Fruit fly (Drosophila melanogaster) whole organism, embryonic: ENCODE measurements around the gene CG7564.

ENCODE experiments used
- CG10267 ChIP-seq: fragments of 200-800 bp; sonication (Bioruptor generic); optimal IDR thresholded peaks from 2 replicates; lab custom pipeline; 2018; ENCODE audit warnings: missing biosample characterization, mild to moderate bottlenecking, missing genetic modification characterization, moderate library complexity
- CG10543 ChIP-seq: fragments of 200-800 bp; sonication (Bioruptor generic); optimal IDR thresholded peaks from 3 replicates; lab custom pipeline; 2017; ENCODE audit warnings: missing biosample characterization, mild to moderate bottlenecking, missing genetic modification characterization, moderate library complexity
- CG10979 ChIP-seq: fragments of 200-800 bp; sonication (Bioruptor generic); optimal IDR thresholded peaks from 2 replicates; lab custom pipeline; 2018; ENCODE audit warnings: missing biosample characterization, mild to moderate bottlenecking, missing genetic modification characterization, moderate library complexity
- CG11093 ChIP-seq: fragments of 200-800 bp; sonication (Bioruptor generic); IDR thresholded peaks from 3 replicates; pipeline ENCODE4 v1.3.6; 2022; ENCODE audit warnings: missing biosample characterization, missing genetic modification characterization
- CG12659 ChIP-seq: fragments of 200-800 bp; sonication (Bioruptor generic); optimal IDR thresholded peaks from 3 replicates; lab custom pipeline; 2017; ENCODE audit warnings: mild to moderate bottlenecking, missing biosample characterization, missing genetic modification reagents, missing genetic modification characterization
- CG13775 ChIP-seq: fragments of 200-800 bp; sonication (Bioruptor generic); optimal IDR thresholded peaks from 3 replicates; lab custom pipeline; 2017; ENCODE audit warnings: missing biosample characterization, mild to moderate bottlenecking, missing genetic modification characterization
- CG14014 ChIP-seq: fragments of 200-800 bp; sonication (Bioruptor generic); IDR thresholded peaks from 2 replicates; pipeline ENCODE4 v1.3.6; 2022; ENCODE audit warnings: missing biosample characterization, missing genetic modification characterization
- CG14667 ChIP-seq: fragments of 200-800 bp; sonication (Bioruptor generic); IDR thresholded peaks from 2 replicates; pipeline ENCODE4 v1.3.6; 2022; ENCODE audit warnings: missing biosample characterization, missing genetic modification characterization
- CG14710 ChIP-seq: fragments of 200-800 bp; sonication (Bioruptor generic); optimal IDR thresholded peaks from 3 replicates; lab custom pipeline; 2019; ENCODE audit warnings: missing biosample characterization, mild to moderate bottlenecking, missing genetic modification characterization, moderate library complexity
- CG1529 ChIP-seq: fragments of 200-800 bp; sonication (Bioruptor generic); optimal IDR thresholded peaks from 3 replicates; lab custom pipeline; 2018; ENCODE audit warnings: missing biosample characterization, missing genetic modification characterization
- CG15696 ChIP-seq: fragments of 200-800 bp; sonication (Bioruptor generic); optimal IDR thresholded peaks from 2 replicates; lab custom pipeline; 2019; ENCODE audit warnings: missing biosample characterization, mild to moderate bottlenecking, missing genetic modification characterization, moderate library complexity
- CG17186 ChIP-seq: fragments of 200-800 bp; sonication (Bioruptor generic); optimal IDR thresholded peaks from 3 replicates; lab custom pipeline; 2017; ENCODE audit warnings: missing biosample characterization, missing genetic modification reagents, missing genetic modification characterization
- CG2678 ChIP-seq: fragments of 200-800 bp; sonication (Bioruptor generic); optimal IDR thresholded peaks from 3 replicates; lab custom pipeline; 2019; ENCODE audit warnings: missing biosample characterization, mild to moderate bottlenecking, missing genetic modification characterization, moderate library complexity
- CG33557 ChIP-seq: fragments of 200-800 bp; sonication (Bioruptor generic); optimal IDR thresholded peaks from 2 replicates; lab custom pipeline; 2019; ENCODE audit warnings: missing biosample characterization, mild to moderate bottlenecking, missing genetic modification characterization, moderate library complexity
- CG4424 ChIP-seq: fragments of 200-800 bp; sonication (Bioruptor generic); optimal IDR thresholded peaks from 3 replicates; lab custom pipeline; 2016; ENCODE audit warnings: missing biosample characterization, missing genetic modification characterization
- CG4617 ChIP-seq: fragments of 200-800 bp; sonication (Bioruptor generic); optimal IDR thresholded peaks from 3 replicates; lab custom pipeline; 2016; ENCODE audit warnings: missing biosample characterization, missing genetic modification characterization, borderline replicate concordance
- CG5245 ChIP-seq: fragments of 200-800 bp; sonication (Bioruptor generic); optimal IDR thresholded peaks from 3 replicates; lab custom pipeline; 2016; ENCODE audit warnings: missing biosample characterization, missing genetic modification characterization
- CG7271 ChIP-seq: fragments of 200-800 bp; sonication (Bioruptor generic); optimal IDR thresholded peaks from 2 replicates; lab custom pipeline; 2018; ENCODE audit warnings: missing biosample characterization, mild to moderate bottlenecking, missing genetic modification characterization, moderate library complexity
- CG7963 ChIP-seq: fragments of 200-800 bp; sonication (Bioruptor generic); IDR thresholded peaks from 3 replicates; pipeline ENCODE4 v1.3.6; 2022; ENCODE audit warnings: missing biosample characterization, missing genetic modification characterization; ENCODE audit not compliant: partially characterized antibody
- CHES-1-like ChIP-seq: fragments of 200-800 bp; sonication (Bioruptor generic); optimal IDR thresholded peaks from 2 replicates; lab custom pipeline; 2016; ENCODE audit warnings: missing biosample characterization, missing genetic modification characterization
- CTCF ChIP-seq: fragments of 200-800 bp; sonication (Bioruptor generic); optimal IDR thresholded peaks from 2 replicates; lab custom pipeline; 2017; ENCODE audit warnings: missing biosample characterization, mild to moderate bottlenecking, missing genetic modification characterization, moderate library complexity
- E2f2 ChIP-seq: fragments of 200-800 bp; sonication (Bioruptor generic); IDR thresholded peaks from 2 replicates; pipeline ENCODE4 v1.3.6; 2022; ENCODE audit warnings: missing biosample characterization, missing genetic modification characterization
- Elba2 ChIP-seq: fragments of 200-800 bp; sonication (Bioruptor generic); optimal IDR thresholded peaks from 3 replicates; lab custom pipeline; 2016; ENCODE audit warnings: missing biosample characterization, missing genetic modification characterization
- HmgD ChIP-seq: fragments of 200-800 bp; sonication (Bioruptor generic); optimal IDR thresholded peaks from 3 replicates; lab custom pipeline; 2016; ENCODE audit warnings: missing biosample characterization, missing genetic modification characterization
- Hsf ChIP-seq: fragments of 200-800 bp; sonication (Bioruptor generic); optimal IDR thresholded peaks from 3 replicates; lab custom pipeline; 2016; ENCODE audit warnings: missing biosample characterization, missing genetic modification characterization
- Meics ChIP-seq: fragments of 200-800 bp; sonication (Bioruptor generic); optimal IDR thresholded peaks from 2 replicates; lab custom pipeline; 2017; ENCODE audit warnings: missing biosample characterization, mild to moderate bottlenecking, missing genetic modification characterization
- NFAT ChIP-seq: fragments of 200-800 bp; sonication (Bioruptor generic); IDR thresholded peaks from 2 replicates; pipeline ENCODE4 v1.3.6; 2022; ENCODE audit warnings: missing biosample characterization, missing genetic modification characterization
- Nf-YC ChIP-seq: fragments of 200-800 bp; optimal IDR thresholded peaks from 3 replicates; lab custom pipeline; 2019; ENCODE audit warnings: missing biosample characterization, mild to moderate bottlenecking, missing genetic modification characterization, moderate library complexity
- Xbp1 ChIP-seq: fragments of 200-800 bp; sonication (Bioruptor generic); optimal IDR thresholded peaks from 3 replicates; lab custom pipeline; 2016; ENCODE audit warnings: missing biosample characterization, mild to moderate bottlenecking, missing genetic modification characterization
- YL-1 ChIP-seq: fragments of 200-800 bp; sonication (Bioruptor generic); optimal IDR thresholded peaks from 3 replicates; lab custom pipeline; 2017; ENCODE audit warnings: missing biosample characterization, mild to moderate bottlenecking, missing genetic modification characterization
- amos ChIP-seq: fragments of 200-800 bp; sonication (Bioruptor generic); IDR thresholded peaks from 2 replicates; pipeline ENCODE4 v1.3.6; 2022; ENCODE audit warnings: missing biosample characterization, missing genetic modification characterization; ENCODE audit not compliant: partially characterized antibody
- dmrt11E ChIP-seq: fragments of 200-800 bp; sonication (Bioruptor generic); optimal IDR thresholded peaks from 3 replicates; lab custom pipeline; 2018; ENCODE audit warnings: missing biosample characterization, mild to moderate bottlenecking, missing genetic modification characterization, moderate library complexity
- en ChIP-seq: fragments of 200-800 bp; sonication (Bioruptor generic); optimal IDR thresholded peaks from 2 replicates; lab custom pipeline; 2016; ENCODE audit warnings: missing biosample characterization, missing genetic modification characterization
- gfzf ChIP-seq: fragments of 200-800 bp; sonication (Bioruptor generic); optimal IDR thresholded peaks from 2 replicates; lab custom pipeline; 2016; ENCODE audit warnings: missing biosample characterization, mild to moderate bottlenecking, missing genetic modification characterization, moderate library complexity
- grn ChIP-seq: fragments of 200-800 bp; sonication (Bioruptor generic); optimal IDR thresholded peaks from 3 replicates; lab custom pipeline; 2017; ENCODE audit warnings: missing biosample characterization, missing genetic modification characterization
- gro ChIP-seq: fragments of 200-800 bp; sonication (Bioruptor generic); optimal IDR thresholded peaks from 2 replicates; lab custom pipeline; 2016; ENCODE audit warnings: missing biosample characterization, missing genetic modification characterization
- hbn ChIP-seq: fragments of 200-800 bp; sonication (Bioruptor generic); IDR thresholded peaks from 2 replicates; pipeline ENCODE4 v1.3.6; 2022; ENCODE audit warnings: missing biosample characterization, missing genetic modification characterization; ENCODE audit not compliant: partially characterized antibody
- ken ChIP-seq: fragments of 200-800 bp; sonication (Bioruptor generic); IDR thresholded peaks from 3 replicates; pipeline ENCODE4 v1.3.6; 2022; ENCODE audit warnings: missing biosample characterization, missing genetic modification characterization
- lbe ChIP-seq: fragments of 200-800 bp; sonication (Bioruptor generic); optimal IDR thresholded peaks from 2 replicates; lab custom pipeline; 2016; ENCODE audit warnings: missing biosample characterization, mild to moderate bottlenecking, missing genetic modification characterization
- lmd ChIP-seq: fragments of 200-800 bp; sonication (Bioruptor generic); IDR thresholded peaks from 2 replicates; pipeline ENCODE4 v1.3.6; 2022; ENCODE audit warnings: missing biosample characterization, missing genetic modification characterization
- nerfin-1 ChIP-seq: fragments of 200-800 bp; sonication (Bioruptor generic); optimal IDR thresholded peaks from 3 replicates; lab custom pipeline; 2019; ENCODE audit warnings: missing biosample characterization, mild to moderate bottlenecking, missing genetic modification characterization, moderate library complexity
- p53 ChIP-seq: fragments of 200-800 bp; sonication (Bioruptor generic); optimal IDR thresholded peaks from 2 replicates; lab custom pipeline; 2016; ENCODE audit warnings: missing biosample characterization, missing genetic modification characterization
- pb ChIP-seq: fragments of 200-800 bp; sonication (Bioruptor generic); optimal IDR thresholded peaks from 3 replicates; lab custom pipeline; 2016; ENCODE audit warnings: missing biosample characterization, missing genetic modification characterization
- phol ChIP-seq: fragments of 200-800 bp; sonication (Bioruptor generic); optimal IDR thresholded peaks from 3 replicates; lab custom pipeline; 2018; ENCODE audit warnings: missing biosample characterization, mild to moderate bottlenecking, missing genetic modification characterization, moderate library complexity
- prd ChIP-seq, 3 experiments: fragments of >200 bp in 2 of 3; fragments of 200-800 bp in 1 of 3; sonication (Bioruptor generic) in 1 of 3; optimal IDR thresholded peaks in 2 of 3; IDR thresholded peaks in 1 of 3; 2 replicates in 2 of 3; 3 replicates in 1 of 3; pipeline versions ENCODE4 v1.3.6 to Lab custom; 2017 to 2022; ENCODE audit warnings: missing biosample characterization in 1 of 3, missing genetic modification characterization in 1 of 3
- stwl ChIP-seq: fragments of 200-800 bp; sonication (Bioruptor generic); optimal IDR thresholded peaks from 3 replicates; lab custom pipeline; 2018; ENCODE audit warnings: missing biosample characterization, mild to moderate bottlenecking, missing genetic modification characterization, moderate library complexity
- trem ChIP-seq: fragments of 200-800 bp; optimal IDR thresholded peaks from 3 replicates; lab custom pipeline; 2019; ENCODE audit warnings: missing biosample characterization, mild to moderate bottlenecking, missing genetic modification characterization, moderate library complexity
- trh ChIP-seq: fragments of 200-800 bp; sonication (Bioruptor generic); optimal IDR thresholded peaks from 2 replicates; lab custom pipeline; 2016; ENCODE audit warnings: missing biosample characterization, missing genetic modification characterization
- zfh1 ChIP-seq: fragments of 200-800 bp; sonication (Bioruptor generic); IDR thresholded peaks from 3 replicates; pipeline ENCODE4 v1.3.6; 2022; ENCODE audit warnings: missing biosample characterization, missing genetic modification characterization

The CG7564 gene

DNA sequence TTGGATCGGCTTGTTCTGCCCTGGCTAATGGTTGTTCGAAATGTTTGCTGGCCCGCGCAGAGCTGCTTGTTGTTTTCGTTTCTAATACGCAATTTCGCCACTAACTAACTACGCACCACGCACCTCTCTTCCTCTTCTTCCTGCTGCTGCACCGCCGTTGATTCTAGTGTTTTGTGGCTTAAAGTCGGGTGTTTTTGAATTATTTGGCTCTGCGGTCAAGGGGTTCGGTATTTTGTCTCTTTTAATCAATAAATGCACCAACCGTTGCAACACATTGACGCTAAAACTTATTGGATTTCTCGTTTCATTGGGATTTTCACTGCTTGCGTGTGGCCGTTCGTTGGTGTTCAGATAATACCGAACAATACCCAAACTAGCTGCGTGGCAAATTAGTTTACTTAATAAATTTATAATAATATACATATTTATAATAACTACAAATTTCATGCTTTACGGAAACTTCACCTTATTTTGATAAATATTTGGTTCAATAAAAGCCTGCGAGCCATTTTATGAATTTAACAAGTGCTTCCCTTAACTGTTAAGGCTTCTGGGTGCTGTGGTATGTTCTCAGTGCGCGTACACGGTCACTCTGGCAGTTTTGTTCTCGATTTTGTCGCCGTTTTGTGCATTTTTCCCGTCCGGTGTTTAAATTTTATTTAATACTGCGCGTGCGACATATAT lies 15.6 kb downstream of the CG7564 start, which contains the start of the genes Edc3 and Nedd4 (continued):
- TF ChIP-seq CG10979 (no peak), CG1529 (GFP tag; lab: Kevin White, UChicago) (no peak), prd (optimal IDR thresholded peaks at IDR 0.05; lab: Kevin White, UChicago) (no peak), prd (GFP tag; IDR thresholded peaks at IDR 0.05; lab: Robert Waterston, UW) (no peak), gro (GFP tag; lab: Kevin White, UChicago) (no peak), CTCF (GFP tag; lab: Kevin White, UChicago) (peak; percentile 38), en (GFP tag; lab: Kevin White, UChicago) (no peak), hbn (no peak), YL-1 (GFP tag; lab: Kevin White, UChicago) (peak; percentile 96), CG5245 (GFP tag; lab: Kevin White, UChicago) (no peak), pb (GFP tag; lab: Kevin White, UChicago) (no peak), ken (GFP tag; lab: Robert Waterston, UW) (no peak), Elba2 (GFP tag; lab: Kevin White, UChicago) (peak; percentile 53), CG12659 (GFP tag; lab: Kevin White, UChicago) (peak; percentile 63), gfzf (GFP tag; lab: Kevin White, UChicago) (peak; percentile 82), Xbp1 (GFP tag; lab: Kevin White, UChicago) (no peak), stwl (tag; lab: Kevin White, UChicago) (peak; percentile 60), dmrt11E (tag; lab: Kevin White, UChicago) (peak; percentile 22), CG33557 (GFP tag; lab: Kevin White, UChicago) (peak; percentile 16), phol (tag; lab: Kevin White, UChicago) (peak; percentile 50), nerfin-1 (peak; percentile 2), CG10543 (GFP tag; lab: Kevin White, UChicago) (peak; percentile 39), trh (GFP tag; lab: Kevin White, UChicago) (no peak), trem (tag; lab: Kevin White, UChicago) (peak; percentile 76), zfh1 (GFP tag; lab: Robert Waterston, UW) (0 out of 3 replicates have a peak, but pooled peaks have one; percentile 5), CG4617 (peak; percentile 71), amos (GFP tag; lab: Robert Waterston, UW) (peak; percentile 27; the same call in 1 of the 2 replicates), CG11093 (GFP tag; lab: Robert Waterston, UW) (no peak), E2f2 (GFP tag; lab: Robert Waterston, UW) (peak; percentile 20; the same call in 1 of the 2 replicates), Hsf (GFP tag; lab: Kevin White, UChicago) (no peak), CG13775 (peak; percentile 39), CG7271 (tag; lab: Kevin White, UChicago) (no peak), NFAT (GFP tag; lab: Robert Waterston, UW) (no peak), grn (GFP tag; lab: Kevin White, UChicago) (no peak), CG14710 (tag; lab: Kevin White, UChicago) (peak; percentile 78), lbe (GFP tag; lab: Kevin White, UChicago) (no peak), CG14667 (GFP tag; lab: Robert Waterston, UW) (no peak), lmd (GFP tag; lab: Robert Waterston, UW) (no peak), HmgD (GFP tag; lab: Kevin White, UChicago) (no peak), Nf-YC (tag; lab: Kevin White, UChicago) (peak; percentile 54), CG7963 (no peak), CG2678 (no peak), CG15696 (tag; lab: Kevin White, UChicago) (peak; percentile 34), CG14014 (GFP tag; lab: Robert Waterston, UW) (no peak), Meics (GFP tag; lab: Kevin White, UChicago) (peak; percentile 20), CHES-1-like (no peak), CG4424 (no peak), CG17186 (peak; percentile 19), CG10267 (tag; lab: Kevin White, UChicago) (peak; percentile 75), p53 (GFP tag; lab: Kevin White, UChicago) (no peak)
